Worm (Caenorhabditis elegans) whole organism, L4 larva: Measurements from ENCODE around the gene ZK688.12.

Experiments
- ZK546.5 ChIP-seq, 2 experiments: sonication (generic microtip); optimal IDR thresholded peaks; 2 replicates each; lab custom pipeline; 2017; ENCODE audit warnings: missing biosample characterization in 2 of 2, missing genetic modification characterization in 2 of 2
- ama-1 ChIP-seq: fragments of 150-350 bp; optimal IDR thresholded peaks from 2 replicates; lab custom pipeline; 2014; ENCODE audit warnings: inconsistent platforms, mixed read lengths
- dpl-1 ChIP-seq: fragments of 150-350 bp; optimal IDR thresholded peaks from 2 replicates; lab custom pipeline; 2014; ENCODE audit warnings: missing biosample characterization, missing genetic modification reagents, missing genetic modification characterization
- fkh-10 ChIP-seq: fragments of 150-350 bp; optimal IDR thresholded peaks from 2 replicates; lab custom pipeline; 2014; ENCODE audit warnings: missing biosample characterization, missing genetic modification reagents, missing genetic modification characterization
- lin-15B ChIP-seq: fragments of 150-350 bp; sonication (generic microtip); optimal IDR thresholded peaks from 3 replicates; lab custom pipeline; 2014; ENCODE audit warnings: missing biosample characterization, missing genetic modification characterization
- lin-39 ChIP-seq: fragments of 150-350 bp; optimal IDR thresholded peaks from 2 replicates; lab custom pipeline; 2014; ENCODE audit warnings: missing biosample characterization, missing genetic modification reagents, missing genetic modification characterization
- mdt-29 ChIP-seq: fragments of 200-800 bp; sonication (Bioruptor generic); IDR thresholded peaks from 2 replicates; pipeline ENCODE4 v1.3.6; 2022; ENCODE audit warnings: missing genetic modification reagents, missing genetic modification characterization, missing compliant biosample characterization
- nhr-28 ChIP-seq: fragments of 150-350 bp; optimal IDR thresholded peaks from 2 replicates; lab custom pipeline; 2014; ENCODE audit warnings: missing biosample characterization, missing genetic modification characterization
- pha-4 ChIP-seq, 2 experiments: fragments of 150-350 bp in 1 of 2; fragments of 200-800 bp in 1 of 2; sonication (Bioruptor generic) in 1 of 2; IDR thresholded peaks in 1 of 2; optimal IDR thresholded peaks in 1 of 2; 2 replicates each; pipeline versions ENCODE4 v1.3.6 to Lab custom; 2014 to 2022; ENCODE audit warnings: missing genetic modification characterization in 2 of 2, missing genetic modification reagents in 2 of 2, missing biosample characterization in 1 of 2, missing compliant biosample characterization in 1 of 2
- saeg-2 ChIP-seq: fragments of 200-800 bp; sonication (Bioruptor generic); IDR thresholded peaks from 2 replicates; pipeline ENCODE4 v1.3.6; 2022; ENCODE audit warnings: missing genetic modification reagents, missing genetic modification characterization, missing compliant biosample characterization
- snpc-4 ChIP-seq: fragments of 150-350 bp; optimal IDR thresholded peaks from 2 replicates; lab custom pipeline; 2014; ENCODE audit warnings: missing biosample characterization, missing genetic modification characterization
- unc-62 ChIP-seq, 3 experiments: fragments of 150-350 bp in 1 of 3; sonication (generic microtip); optimal IDR thresholded peaks in 2 of 3; peaks in 1 of 3; 1 replicate in 1 of 3; 2 replicates in 2 of 3; lab custom pipeline; 2014 to 2017; ENCODE audit warnings: missing biosample characterization in 3 of 3, missing genetic modification characterization in 3 of 3, missing genetic modification reagents in 3 of 3, missing genotype in 1 of 3

DNA sequence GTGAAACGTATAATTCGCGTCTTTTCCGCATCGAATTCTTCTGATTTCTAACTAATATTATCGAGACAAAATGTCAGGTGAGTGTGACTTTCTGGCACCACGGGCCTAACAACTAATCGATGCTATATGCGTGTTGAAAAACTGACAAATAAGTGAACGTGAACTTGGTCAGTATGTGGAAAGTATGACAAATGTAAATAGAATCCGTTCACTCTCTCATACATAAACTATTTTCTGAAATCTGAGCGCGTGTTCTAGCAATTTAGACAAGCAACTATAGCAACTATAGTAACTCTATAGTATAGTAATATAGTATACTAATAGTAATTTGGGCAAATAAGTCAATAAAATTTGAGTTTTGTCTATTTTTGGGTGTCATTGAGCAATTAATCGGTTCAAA is 21.1 kb downstream of the ZK688.12 start:
- TF ChIP-seq dpl-1 (no peak), ZK546.5 (tag; optimal IDR thresholded peaks at IDR 0.05; lab: Kevin White, UChicago) (no peak), saeg-2 (no peak), lin-15B (tag; lab: Kevin White, UChicago) (no peak), unc-62 (GFP tag; optimal IDR thresholded peaks at IDR 0.05 in 1 of 2; lab: Kevin White, UChicago) (peak in 1 of 2 experiments; percentile 79), unc-62 (tag; optimal IDR thresholded peaks at IDR 0.05; lab: Kevin White, UChicago) (no peak), pha-4 (GFP tag; IDR thresholded peaks at IDR 0.05; lab: Robert Waterston, UW) (no peak), pha-4 (tag; optimal IDR thresholded peaks at IDR 0.05; lab: Kevin White, UChicago) (no peak), lin-39 (tag; lab: Kevin White, UChicago) (no peak), snpc-4 (tag; lab: Kevin White, UChicago) (no peak), nhr-28 (tag; lab: Kevin White, UChicago) (no peak), ama-1 (lab: Kevin White, UChicago) (no peak), fkh-10 (GFP tag; lab: Kevin White, UChicago) (no peak), mdt-29 (GFP tag; lab: Robert Waterston, UW) (no peak)
